Fruit fly (Drosophila melanogaster) whole organism: ENCODE measurements around the gene Cyfip.

Source experiments
- CG8478 ChIP-seq: fragments of >200 bp; optimal IDR thresholded peaks from 2 replicates; lab custom pipeline; 2018; ENCODE audit warnings: inconsistent platforms
- EcR ChIP-seq, 2 experiments: fragments of >200 bp; optimal IDR thresholded peaks; 2 replicates each; lab custom pipeline; 2017; ENCODE audit warnings: missing biosample characterization in 2 of 2, missing genetic modification characterization in 2 of 2, missing genetic modification reagents in 2 of 2
- pan ChIP-seq: fragments of >200 bp; optimal IDR thresholded peaks from 2 replicates; lab custom pipeline; 2017
- psq ChIP-seq: fragments of >200 bp; optimal IDR thresholded peaks from 2 replicates; lab custom pipeline; 2017
- usp ChIP-seq: fragments of >200 bp; optimal IDR thresholded peaks from 2 replicates; lab custom pipeline; 2017; ENCODE audit warnings: missing biosample characterization, missing genetic modification characterization, mixed read lengths

dm6 chr3R:15379071-15379470, 46.0 kb downstream of the Cyfip start:
- no peak for TF ChIP-seq usp
- no peak for TF ChIP-seq psq (lab: Kevin White, UChicago)
- TF ChIP-seq EcR (GFP tag; optimal IDR thresholded peaks at IDR 0.05; lab: Kevin White, UChicago), result no peak
- TF ChIP-seq CG8478, result no peak
- TF ChIP-seq pan (lab: Kevin White, UChicago), result no peak
